Fruit fly (Drosophila melanogaster): Measurements from ENCODE around the gene CG10137.

CG10137 gene

dm6 chr2L:19518636-19519086 is 7.8 kb upstream of the CG10137 start, which contains the start of gene CG10132:
Gene CG10132 (plus strand): TSS chr2L:19518824.
- TF ChIP-seq CG8478 (optimal IDR thresholded peaks at IDR 0.05) (no peak), CTCF (optimal IDR thresholded peaks at IDR 0.05) (no peak)

dm6 chr2L:19519611-19520010 is 6.9 kb upstream of the CG10137 start:
- no peak for TF ChIP-seq CTCF (optimal IDR thresholded peaks at IDR 0.05)
- TF ChIP-seq CG8478 (optimal IDR thresholded peaks at IDR 0.05): no peak

DNA sequence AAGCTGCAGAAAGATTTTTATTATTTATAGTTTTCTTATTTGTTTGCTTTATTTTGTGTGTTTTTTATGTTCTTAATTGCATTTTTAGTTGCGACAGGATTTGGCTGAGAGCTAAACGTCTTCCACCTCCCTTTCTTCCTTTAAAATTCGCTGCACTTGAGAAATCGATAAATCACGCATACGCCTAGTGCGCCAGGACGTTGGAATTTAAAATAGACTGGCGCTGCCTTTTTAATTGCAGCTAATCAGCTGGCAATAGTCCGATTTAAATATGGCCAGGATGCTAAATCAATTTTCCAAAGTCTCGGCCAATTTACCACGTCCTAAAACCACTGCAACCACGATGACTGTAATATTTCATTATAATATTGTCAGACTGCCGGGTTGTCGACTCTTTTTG is 358 bp downstream of the CG10137 start:
- no peak for TF ChIP-seq CTCF (optimal IDR thresholded peaks at IDR 0.05)

- TF ChIP-seq CG8478 (optimal IDR thresholded peaks at IDR 0.05) (no peak), CTCF (optimal IDR thresholded peaks at IDR 0.05) (no peak)
These were observed 1.8 kb downstream of the CG10137 start for dm6 chr2L:19528308-19528707.

DNA sequence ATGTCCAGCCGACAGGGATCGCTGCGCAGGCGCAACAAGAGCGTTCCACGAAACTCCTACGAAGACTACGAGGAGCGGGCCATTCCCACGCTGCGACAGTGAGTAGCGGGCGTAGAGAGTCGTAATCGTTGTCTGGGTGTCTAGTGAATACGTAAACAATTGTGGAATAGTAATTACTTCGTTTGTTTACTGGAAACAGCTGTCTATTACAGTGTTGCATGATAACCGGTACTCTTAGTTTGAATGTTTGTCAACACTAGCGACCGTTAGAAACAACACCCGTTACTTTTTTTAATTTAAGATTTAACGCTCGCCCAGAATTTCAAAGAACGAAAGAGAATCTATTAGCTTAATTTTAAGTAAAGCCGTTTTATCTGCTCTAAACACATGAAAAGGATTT is 3.6 kb downstream of the CG10137 start, which contains the start of gene CG10165:
Gene CG10165, minus strand, starts transcription at position 214 of the 400 bp plus-strand sequence.
- no peak for TF ChIP-seq CTCF (optimal IDR thresholded peaks at IDR 0.05)
- TF ChIP-seq CG8478 (optimal IDR thresholded peaks at IDR 0.05): no peak

DNA sequence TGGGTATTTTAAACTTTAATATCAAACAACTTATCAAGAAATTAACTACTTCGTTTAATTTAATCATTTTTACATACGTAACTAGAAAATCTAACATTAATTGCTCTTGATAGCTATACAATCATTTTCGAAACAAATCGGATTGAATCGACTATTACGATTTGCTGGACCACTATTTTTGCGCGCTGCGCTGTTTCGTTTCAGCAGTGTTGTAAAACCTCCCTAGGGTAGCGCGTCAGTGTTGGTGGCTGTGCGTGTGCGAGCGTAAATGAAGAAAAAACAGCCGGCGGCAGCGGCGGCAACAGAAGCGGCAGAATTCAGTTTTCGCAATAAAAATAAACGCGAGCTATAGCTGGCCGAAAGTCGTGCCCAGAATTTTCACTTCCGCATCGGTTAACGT is 6.8 kb downstream of the CG10137 start, which contains the start of gene CG33116:
Gene CG33116, plus strand, starts transcription at position 233 of the 400 bp plus-strand sequence.
- no peak for TF ChIP-seq CG8478 (optimal IDR thresholded peaks at IDR 0.05)
- TF ChIP-seq CTCF (optimal IDR thresholded peaks at IDR 0.05): no peak

DNA sequence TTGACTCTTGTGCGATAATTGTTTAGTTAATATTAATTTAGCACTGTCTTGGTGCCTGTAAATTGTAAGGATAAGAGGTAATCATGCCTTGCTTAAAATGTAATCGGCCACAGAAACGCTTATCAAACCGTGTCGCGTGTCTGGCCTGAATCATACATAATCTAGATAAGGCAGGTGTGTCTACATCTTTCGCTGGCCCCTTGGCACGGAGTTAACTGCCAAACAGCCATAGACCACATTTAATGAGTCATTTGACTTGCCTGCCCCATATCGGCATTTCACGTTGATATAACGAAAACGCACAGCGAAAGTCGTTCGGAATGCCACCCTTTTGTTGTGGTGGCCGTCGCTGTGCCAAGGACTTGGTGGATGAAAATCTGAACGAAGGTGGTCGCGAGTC is 8.7 kb downstream of the CG10137 start, which contains the start of gene CG31697:
Gene CG31697, plus strand, starts transcription at position 215 of the 400 bp plus-strand sequence.
- no peak for TF ChIP-seq CTCF (optimal IDR thresholded peaks at IDR 0.05)
- TF ChIP-seq CG8478 (optimal IDR thresholded peaks at IDR 0.05): no peak

DNA sequence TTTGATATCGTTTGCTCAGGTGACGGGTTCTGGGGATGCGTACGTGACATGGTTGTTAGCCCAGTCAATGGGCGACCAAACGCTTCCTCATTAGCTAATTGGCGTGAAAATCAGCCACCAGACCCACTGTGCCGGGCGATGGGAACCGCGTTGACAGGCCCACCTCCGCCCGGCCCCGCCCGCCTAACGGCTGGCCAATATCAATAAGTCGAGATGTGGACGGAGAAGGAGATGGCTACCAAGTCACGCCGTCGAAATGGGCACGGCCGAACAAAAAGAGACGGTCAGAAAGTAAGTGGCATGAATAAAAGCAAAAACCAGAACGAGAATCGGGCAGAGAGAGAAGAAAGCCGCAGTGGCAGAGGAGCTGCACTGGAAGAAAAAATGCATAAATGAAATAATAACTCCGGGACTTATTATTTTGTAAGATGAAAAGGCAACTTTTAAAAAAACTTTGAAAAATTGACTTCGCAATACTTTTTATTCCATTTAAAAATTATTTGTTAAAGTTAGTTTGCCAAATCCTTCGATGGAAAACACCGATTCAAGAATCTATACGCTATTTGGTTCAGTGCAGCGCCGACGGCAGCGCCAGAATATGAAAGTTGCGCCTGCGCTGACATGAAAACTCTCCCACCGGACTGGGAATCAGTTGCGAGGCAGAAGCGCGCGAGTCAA is 11.4 kb downstream of the CG10137 start, which contains the start of gene CG13082:
Gene CG13082, plus strand, starts transcription at position 647 of the 678 bp plus-strand sequence.
- TF ChIP-seq CG8478 (optimal IDR thresholded peaks at IDR 0.05) (no peak), CTCF (optimal IDR thresholded peaks at IDR 0.05) (no peak)

dm6 chr2L:19540307-19540706 is 13.8 kb downstream of the CG10137 start, which contains the start of gene CG13081:
Gene CG13081 (plus strand): TSS chr2L:19540607.
- TF ChIP-seq CTCF (optimal IDR thresholded peaks at IDR 0.05) (no peak), CG8478 (optimal IDR thresholded peaks at IDR 0.05) (no peak)

DNA sequence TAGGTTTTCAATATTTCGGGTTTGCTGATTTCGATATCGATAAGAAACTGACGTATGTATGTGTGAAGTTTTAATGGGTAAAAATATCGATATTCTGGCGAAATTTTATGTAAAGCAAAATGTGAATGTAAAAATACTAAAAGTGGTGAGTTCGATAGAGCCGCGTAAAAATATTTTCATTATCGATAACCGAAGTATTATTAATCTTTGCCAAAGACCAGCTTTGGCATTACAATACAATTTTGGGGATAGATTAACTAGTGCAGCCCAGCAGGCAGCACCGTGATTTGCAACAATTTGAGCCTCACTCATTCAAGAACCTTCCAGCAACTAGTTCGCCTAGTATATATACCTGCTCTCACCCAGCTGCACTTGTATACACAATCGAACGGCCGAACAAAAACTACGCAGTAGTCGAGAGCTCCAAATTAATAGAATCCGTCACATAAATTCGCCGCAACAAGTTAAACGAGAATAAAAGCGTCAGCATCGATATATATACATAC is 15.8 kb downstream of the CG10137 start:
- no peak for TF ChIP-seq CG8478 (optimal IDR thresholded peaks at IDR 0.05)
- TF ChIP-seq CTCF (optimal IDR thresholded peaks at IDR 0.05): no peak

DNA sequence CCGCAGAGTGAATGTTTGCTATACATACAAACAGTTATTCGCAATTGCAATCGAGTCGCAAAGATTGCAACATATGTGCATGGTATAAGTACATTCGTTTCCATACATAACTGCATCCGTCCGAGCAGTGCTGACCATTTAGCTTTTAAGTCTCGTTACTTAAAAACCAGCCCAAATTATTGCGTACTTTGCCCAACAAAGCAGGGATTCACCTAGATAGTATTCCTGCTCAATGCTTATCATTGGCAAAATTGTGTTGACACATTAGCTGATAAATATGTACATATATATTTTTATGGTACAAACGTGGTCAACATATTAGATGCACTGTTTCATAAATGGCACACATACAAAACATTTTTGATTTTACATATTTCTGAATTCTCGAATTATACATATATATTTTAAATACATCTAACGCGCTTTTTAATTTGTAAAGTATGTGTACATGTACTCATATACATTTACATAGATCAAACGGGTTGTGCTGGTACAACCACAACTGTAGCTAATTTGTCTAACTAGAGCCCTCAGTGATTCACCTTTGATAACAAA is 16.6 kb downstream of the CG10137 start:
- TF ChIP-seq CTCF (optimal IDR thresholded peaks at IDR 0.05) (no peak), CG8478 (optimal IDR thresholded peaks at IDR 0.05) (no peak)

dm6 chr2L:19546869-19547710 is 20.6 kb downstream of the CG10137 start, which contains the start of gene CG10337:
Gene CG10337 (minus strand): TSS chr2L:19546959.
- TF ChIP-seq CG8478 (optimal IDR thresholded peaks at IDR 0.05) (no peak), CTCF (optimal IDR thresholded peaks at IDR 0.05) (no peak)

dm6 chr2L:19548158-19548557 is 21.7 kb downstream of the CG10137 start, which contains the start of gene Tep4:
Gene Tep4 (plus strand): TSS chr2L:19548507.
- TF ChIP-seq CTCF (optimal IDR thresholded peaks at IDR 0.05) (no peak), CG8478 (optimal IDR thresholded peaks at IDR 0.05) (no peak)

- TF ChIP-seq CTCF (optimal IDR thresholded peaks at IDR 0.05): no peak
- TF ChIP-seq CG8478 (optimal IDR thresholded peaks at IDR 0.05): no peak
These were observed 22.9 kb downstream of the CG10137 start for dm6 chr2L:19549412-19549811.
